Fruit fly (Drosophila melanogaster) whole organism, larva: ENCODE measurements around the gene CG14262.

ENCODE experiments used
- noc ChIP-seq: fragments of 200-800 bp; sonication (Bioruptor generic); optimal IDR thresholded peaks from 3 replicates; lab custom pipeline; 2019; ENCODE audit warnings: missing biosample characterization, mild to moderate bottlenecking, missing genetic modification characterization, moderate library complexity

The CG14262 gene

dm6 chr3R:27265330-27265729, at the start of gene CG14262, which contains the start of gene CG14260:
Gene CG14262, minus strand, starts transcription at chr3R:27265430.
Gene CG14260, plus strand, starts transcription at chr3R:27265457.
- TF ChIP-seq noc (tag; lab: Kevin White, UChicago), result no peak

dm6 chr3R:27294113-27294512, 28.9 kb upstream of the CG14262 start:
- TF ChIP-seq noc (tag; lab: Kevin White, UChicago), result no peak

dm6 chr3R:27293065-27293464, 27.8 kb upstream of the CG14262 start:
- no peak for TF ChIP-seq noc (tag; lab: Kevin White, UChicago)

- TF ChIP-seq noc (tag; lab: Kevin White, UChicago), result peak; percentile 99
These were observed 27.1 kb upstream of the CG14262 start, which contains the start of gene CG3348 for dm6 chr3R:27292159-27292880. Gene CG3348, minus strand, starts transcription at chr3R:27292209.

- peak; percentile 88 for TF ChIP-seq noc (tag; lab: Kevin White, UChicago)
These were observed 24.4 kb upstream of the CG14262 start for dm6 chr3R:27289638-27290037.

dm6 chr3R:27288202-27289135, 23.2 kb upstream of the CG14262 start, which contains the start of the genes bigmax and Hmu:
Gene bigmax, minus strand, starts transcription at chr3R:27288526.
Gene Hmu, plus strand, starts transcription at chr3R:27288769.
- TF ChIP-seq noc (tag; lab: Kevin White, UChicago), result peak; percentile 73

dm6 chr3R:27283645-27284044, 18.4 kb upstream of the CG14262 start, which contains the start of gene CG3368:
Gene CG3368, plus strand, starts transcription at chr3R:27283780.
- TF ChIP-seq noc (tag; lab: Kevin White, UChicago), result no peak

dm6 chr3R:27282286-27282685, 17.1 kb upstream of the CG14262 start, which contains the start of gene mrt:
Gene mrt, minus strand, starts transcription at chr3R:27282661.
- peak; percentile 63 for TF ChIP-seq noc (tag; lab: Kevin White, UChicago)

dm6 chr3R:27281811-27282131, 16.5 kb upstream of the CG14262 start:
- no peak for TF ChIP-seq noc (tag; lab: Kevin White, UChicago)

- TF ChIP-seq noc (tag; lab: Kevin White, UChicago), result peak; percentile 92
These were observed 16.0 kb upstream of the CG14262 start for dm6 chr3R:27281022-27281810.

dm6 chr3R:27279478-27279877, 14.2 kb upstream of the CG14262 start:
- TF ChIP-seq noc (tag; lab: Kevin White, UChicago), result no peak

dm6 chr3R:27274533-27275447, 9.6 kb upstream of the CG14262 start, which contains the start of gene CG5938:
Gene CG5938, plus strand, starts transcription at chr3R:27274794.
- TF ChIP-seq noc (tag; lab: Kevin White, UChicago), result peak; percentile 24

dm6 chr3R:27273118-27274062, 8.2 kb upstream of the CG14262 start, which contains the start of gene CG5934:
Gene CG5934, plus strand, starts transcription at chr3R:27273705.
- peak; percentile 14 for TF ChIP-seq noc (tag; lab: Kevin White, UChicago)
